Worm (Caenorhabditis elegans) whole organism, early embryonic: ENCODE data around the gene T07F8.1.

Source experiments
- F13C5.2 ChIP-seq: sonication (generic microtip); optimal IDR thresholded peaks from 2 replicates; lab custom pipeline; 2017; ENCODE audit warnings: mild to moderate bottlenecking, missing genetic modification characterization, inconsistent platforms, missing compliant biosample characterization
- ama-1 ChIP-seq: fragments of 150-350 bp; optimal IDR thresholded peaks from 2 replicates; lab custom pipeline; 2014
- flt-1 ChIP-seq: fragments of 200-800 bp; sonication (Bioruptor generic); IDR thresholded peaks from 2 replicates; pipeline ENCODE4 v1.3.6; 2022; ENCODE audit warnings: missing genetic modification characterization, missing compliant biosample characterization
- scrt-1 ChIP-seq: fragments of 200-800 bp; sonication (Bioruptor generic); IDR thresholded peaks from 2 replicates; pipeline ENCODE4 v1.3.6; 2022; ENCODE audit warnings: missing genetic modification characterization, missing compliant biosample characterization
- sea-1 ChIP-seq: fragments of 200-800 bp; sonication (Bioruptor generic); conservative IDR thresholded peaks from 2 replicates; pipeline ENCODE4 v1.3.6; 2022; ENCODE audit warnings: missing genetic modification characterization, missing compliant biosample characterization

DNA sequence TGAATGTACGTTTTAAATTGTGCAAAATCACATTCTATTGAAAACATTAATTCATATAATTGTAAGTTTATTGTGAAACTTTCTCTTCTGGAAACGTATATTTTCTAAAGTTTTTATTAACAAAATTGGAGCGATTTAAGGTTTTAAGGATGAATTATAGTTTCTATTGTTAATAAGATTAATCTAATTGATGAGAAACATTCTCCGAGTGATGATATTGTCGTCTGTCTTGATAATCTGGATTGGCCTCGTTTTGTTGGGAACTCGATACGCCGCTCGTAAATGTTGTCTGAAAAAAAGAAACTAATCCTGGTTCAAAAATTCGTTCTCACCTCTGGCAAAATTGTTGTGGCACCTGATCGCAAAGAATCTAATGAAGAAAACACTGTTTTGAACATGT is 41.9 kb upstream of the T07F8.1 start:
- TF ChIP-seq ama-1 (lab: Kevin White, UChicago): no peak
- no peak for TF ChIP-seq sea-1
- TF ChIP-seq flt-1: no peak
- no peak for TF ChIP-seq scrt-1 (GFP tag; lab: Robert Waterston, UW)
- no peak for TF ChIP-seq F13C5.2
